Worm (Caenorhabditis elegans) whole organism, early embryonic: ENCODE data around the gene aakb-2.

ENCODE experiments used
- B0310.2 ChIP-seq: sonication (generic microtip); optimal IDR thresholded peaks from 2 replicates; lab custom pipeline; 2016; ENCODE audit warnings: mild to moderate bottlenecking, missing genetic modification characterization, missing compliant biosample characterization
- F13C5.2 ChIP-seq: sonication (generic microtip); optimal IDR thresholded peaks from 2 replicates; lab custom pipeline; 2017; ENCODE audit warnings: mild to moderate bottlenecking, missing genetic modification characterization, inconsistent platforms, missing compliant biosample characterization
- aly-1 ChIP-seq: sonication (generic microtip); optimal IDR thresholded peaks from 2 replicates; lab custom pipeline; 2016; ENCODE audit warnings: missing genetic modification characterization, missing compliant biosample characterization
- ama-1 ChIP-seq: fragments of 150-350 bp; optimal IDR thresholded peaks from 2 replicates; lab custom pipeline; 2014
- ceh-13 ChIP-seq: fragments of 200-800 bp; sonication (Bioruptor generic); optimal IDR thresholded peaks from 2 replicates; lab custom pipeline; 2018; ENCODE audit warnings: mild to moderate bottlenecking, missing genetic modification characterization, missing compliant biosample characterization
- hmg-4 ChIP-seq: fragments of 200-800 bp; sonication (Bioruptor generic); optimal IDR thresholded peaks from 2 replicates; lab custom pipeline; 2018; ENCODE audit warnings: mild to moderate bottlenecking, missing genetic modification characterization, missing compliant biosample characterization
- hnd-1 ChIP-seq: sonication (generic microtip); optimal IDR thresholded peaks from 2 replicates; lab custom pipeline; 2016; ENCODE audit warnings: missing genetic modification characterization, missing compliant biosample characterization
- pes-1 ChIP-seq: fragments of 200-800 bp; sonication (Bioruptor generic); IDR thresholded peaks from 2 replicates; pipeline ENCODE4 v1.3.6; 2022; ENCODE audit warnings: missing genetic modification reagents, missing genetic modification characterization, missing compliant biosample characterization
- scrt-1 ChIP-seq: fragments of 200-800 bp; sonication (Bioruptor generic); IDR thresholded peaks from 2 replicates; pipeline ENCODE4 v1.3.6; 2022; ENCODE audit warnings: missing genetic modification characterization, missing compliant biosample characterization
- sea-1 ChIP-seq: fragments of 200-800 bp; sonication (Bioruptor generic); conservative IDR thresholded peaks from 2 replicates; pipeline ENCODE4 v1.3.6; 2022; ENCODE audit warnings: missing genetic modification characterization, missing compliant biosample characterization
- tbx-11 ChIP-seq: fragments of 200-800 bp; sonication (Bioruptor generic); IDR thresholded peaks from 2 replicates; pipeline ENCODE4 v1.3.6; 2022; ENCODE audit warnings: missing genetic modification characterization, missing compliant biosample characterization
- tra-4 ChIP-seq: sonication (generic microtip); optimal IDR thresholded peaks from 2 replicates; lab custom pipeline; 2017; ENCODE audit warnings: missing genetic modification characterization, missing compliant biosample characterization

DNA sequence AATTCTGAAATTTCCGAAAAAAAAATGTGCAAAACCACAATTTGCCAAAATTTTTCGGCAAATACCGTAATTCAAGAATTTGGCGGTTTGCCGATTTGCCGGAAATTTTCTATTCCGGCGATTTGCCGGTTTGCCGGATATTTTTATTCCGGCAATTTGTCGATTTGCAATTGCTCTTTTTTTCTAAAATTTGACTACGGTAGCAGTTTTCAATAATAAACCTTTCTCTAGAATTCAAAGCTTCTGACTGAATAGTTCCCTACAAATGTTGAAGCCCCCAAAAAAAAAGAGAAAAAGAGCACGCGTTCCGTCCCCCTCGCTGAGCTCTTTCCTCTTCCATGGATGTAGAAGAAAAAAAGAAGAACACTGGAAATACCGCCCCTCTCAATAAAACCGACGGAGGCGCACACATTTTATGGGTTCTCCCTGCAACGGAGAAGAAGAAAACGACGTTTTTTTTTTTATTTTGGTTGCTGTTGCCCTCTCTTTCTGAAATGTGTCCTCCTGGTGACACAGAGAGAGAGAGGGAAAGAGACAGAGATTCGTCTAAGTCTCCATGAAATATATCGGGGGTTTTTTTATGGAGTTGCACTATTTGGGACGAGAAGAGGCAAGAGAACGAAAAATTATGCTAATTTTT is 35.9 kb upstream of the aakb-2 start:
- TF ChIP-seq tra-4 (tag; lab: Kevin White, UChicago) (no peak), B0310.2 (no peak), scrt-1 (no peak), ama-1 (no peak), sea-1 (GFP tag; lab: Robert Waterston, UW) (no peak), pes-1 (GFP tag; lab: Robert Waterston, UW) (no peak), hmg-4 (GFP tag; lab: Kevin White, UChicago) (no peak), ceh-13 (no peak), hnd-1 (no peak), tbx-11 (GFP tag; lab: Robert Waterston, UW) (no peak), aly-1 (tag; lab: Kevin White, UChicago) (no peak), F13C5.2 (tag; lab: Kevin White, UChicago) (no peak)
